Fruit fly (Drosophila melanogaster) whole organism, embryonic: ENCODE data around the gene TMEM216.

Experiments
- Abd-B ChIP-seq: fragments of 200-800 bp; sonication (Bioruptor generic); optimal IDR thresholded peaks from 2 replicates; lab custom pipeline; 2018; ENCODE audit warnings: missing biosample characterization, mild to moderate bottlenecking, missing genetic modification characterization, moderate library complexity
- B-H1 ChIP-seq: fragments of 200-800 bp; sonication (Bioruptor generic); IDR thresholded peaks from 3 replicates; pipeline ENCODE4 v1.3.6; 2022; ENCODE audit warnings: missing biosample characterization, missing genetic modification characterization
- CG10462 ChIP-seq: fragments of 200-800 bp; sonication (Bioruptor generic); optimal IDR thresholded peaks from 2 replicates; lab custom pipeline; 2016; ENCODE audit warnings: missing biosample characterization, missing genetic modification characterization
- CG11504 ChIP-seq: fragments of 200-800 bp; sonication (Bioruptor generic); optimal IDR thresholded peaks from 3 replicates; lab custom pipeline; 2019; ENCODE audit warnings: missing biosample characterization, mild to moderate bottlenecking, missing genetic modification characterization, moderate library complexity
- CG12391 ChIP-seq: fragments of 200-800 bp; sonication (Bioruptor generic); optimal IDR thresholded peaks from 3 replicates; lab custom pipeline; 2018; ENCODE audit warnings: missing biosample characterization, mild to moderate bottlenecking, missing genetic modification characterization, moderate library complexity
- CG13424 ChIP-seq: fragments of 200-800 bp; sonication (Bioruptor generic); optimal IDR thresholded peaks from 2 replicates; lab custom pipeline; 2019; ENCODE audit warnings: missing biosample characterization, mild to moderate bottlenecking, missing genetic modification characterization, moderate library complexity
- CG14014 ChIP-seq: fragments of 200-800 bp; sonication (Bioruptor generic); IDR thresholded peaks from 2 replicates; pipeline ENCODE4 v1.3.6; 2022; ENCODE audit warnings: missing biosample characterization, missing genetic modification characterization
- CG14965 ChIP-seq: fragments of 200-800 bp; sonication (Bioruptor generic); optimal IDR thresholded peaks from 2 replicates; lab custom pipeline; 2016; ENCODE audit warnings: missing biosample characterization, missing genetic modification characterization, borderline replicate concordance
- CG1603 ChIP-seq: fragments of 200-800 bp; sonication (Bioruptor generic); optimal IDR thresholded peaks from 2 replicates; lab custom pipeline; 2019; ENCODE audit warnings: missing biosample characterization, mild to moderate bottlenecking, missing genetic modification characterization, moderate library complexity
- CG1647 ChIP-seq: fragments of 200-800 bp; sonication (Bioruptor generic); optimal IDR thresholded peaks from 3 replicates; lab custom pipeline; 2016; ENCODE audit warnings: missing biosample characterization, missing genetic modification characterization
- CG18011 ChIP-seq: fragments of 200-800 bp; sonication (Bioruptor generic); optimal IDR thresholded peaks from 2 replicates; lab custom pipeline; 2017; ENCODE audit warnings: missing biosample characterization, missing genetic modification characterization, mild to moderate bottlenecking, moderate library complexity, missing genotype
- CG2120 ChIP-seq: fragments of 200-800 bp; sonication (Bioruptor generic); optimal IDR thresholded peaks from 3 replicates; lab custom pipeline; 2016; ENCODE audit warnings: missing biosample characterization, missing genetic modification characterization
- CG2678 ChIP-seq: fragments of 200-800 bp; sonication (Bioruptor generic); optimal IDR thresholded peaks from 3 replicates; lab custom pipeline; 2019; ENCODE audit warnings: missing biosample characterization, mild to moderate bottlenecking, missing genetic modification characterization, moderate library complexity
- CG31365 ChIP-seq: fragments of 200-800 bp; sonication (Bioruptor generic); optimal IDR thresholded peaks from 2 replicates; lab custom pipeline; 2018; ENCODE audit warnings: missing biosample characterization, mild to moderate bottlenecking, missing genetic modification characterization
- CG31388 ChIP-seq: fragments of 200-800 bp; sonication (Bioruptor generic); optimal IDR thresholded peaks from 2 replicates; lab custom pipeline; 2016; ENCODE audit warnings: missing biosample characterization, missing genetic modification characterization
- CG31441 ChIP-seq: fragments of 200-800 bp; sonication (Bioruptor generic); IDR thresholded peaks from 2 replicates; pipeline ENCODE4 v1.3.6; 2022; ENCODE audit warnings: missing biosample characterization, missing genetic modification characterization
- CG3407 ChIP-seq: fragments of 200-800 bp; sonication (Bioruptor generic); optimal IDR thresholded peaks from 2 replicates; lab custom pipeline; 2018; ENCODE audit warnings: missing biosample characterization, mild to moderate bottlenecking, missing genetic modification characterization
- CG4328 ChIP-seq: fragments of 200-800 bp; sonication (Bioruptor generic); optimal IDR thresholded peaks from 3 replicates; lab custom pipeline; 2017; ENCODE audit warnings: missing biosample characterization, missing genetic modification reagents, missing genetic modification characterization
- CG4360 ChIP-seq: fragments of 200-800 bp; sonication (Bioruptor generic); IDR thresholded peaks from 2 replicates; pipeline ENCODE4 v1.3.6; 2022; ENCODE audit warnings: missing biosample characterization, missing genetic modification characterization
- CG4730 ChIP-seq: fragments of 200-800 bp; sonication (Bioruptor generic); IDR thresholded peaks from 2 replicates; pipeline ENCODE4 v1.3.6; 2022; ENCODE audit warnings: missing biosample characterization, missing genetic modification characterization
- CG4854 ChIP-seq: fragments of 200-800 bp; sonication (Bioruptor generic); optimal IDR thresholded peaks from 2 replicates; lab custom pipeline; 2016; ENCODE audit warnings: missing biosample characterization, missing genetic modification characterization, inconsistent platforms
- CG5180 ChIP-seq: fragments of 200-800 bp; sonication (Bioruptor generic); optimal IDR thresholded peaks from 3 replicates; lab custom pipeline; 2017; ENCODE audit warnings: missing biosample characterization, missing genetic modification characterization, mild to moderate bottlenecking, moderate library complexity, missing genetic modification reagents
- CG6272 ChIP-seq: fragments of 200-800 bp; sonication (Bioruptor generic); IDR thresholded peaks from 2 replicates; pipeline ENCODE4 v1.3.6; 2022; ENCODE audit warnings: missing biosample characterization, missing genetic modification characterization
- CG7372 ChIP-seq: fragments of 200-800 bp; sonication (Bioruptor generic); IDR thresholded peaks from 2 replicates; pipeline ENCODE4 v1.3.6; 2022; ENCODE audit warnings: missing biosample characterization, missing genetic modification characterization
- CG7786 ChIP-seq: fragments of 200-800 bp; sonication (Bioruptor generic); optimal IDR thresholded peaks from 2 replicates; lab custom pipeline; 2016; ENCODE audit warnings: missing biosample characterization, missing genetic modification characterization
- CkIIα-i1 ChIP-seq: fragments of 200-800 bp; sonication (Bioruptor generic); IDR thresholded peaks from 2 replicates; pipeline ENCODE4 v1.3.6; 2022; ENCODE audit warnings: missing biosample characterization, missing genetic modification characterization
- Doc2 ChIP-seq: fragments of 200-800 bp; sonication (Bioruptor generic); IDR thresholded peaks from 2 replicates; pipeline ENCODE4 v1.3.6; 2022; ENCODE audit warnings: missing biosample characterization, missing genetic modification characterization
- GATAe ChIP-seq: fragments of 200-800 bp; sonication (Bioruptor generic); conservative IDR thresholded peaks from 2 replicates; pipeline ENCODE4 v1.3.6; 2022; ENCODE audit warnings: missing biosample characterization, missing genetic modification characterization
- HLH54F ChIP-seq: fragments of 200-800 bp; sonication (Bioruptor generic); optimal IDR thresholded peaks from 3 replicates; lab custom pipeline; 2016; ENCODE audit warnings: missing biosample characterization, missing genetic modification characterization
- Hmr ChIP-seq: fragments of 200-800 bp; sonication (Bioruptor generic); optimal IDR thresholded peaks from 3 replicates; lab custom pipeline; 2017; ENCODE audit warnings: mild to moderate bottlenecking, missing biosample characterization, missing genetic modification reagents, missing genetic modification characterization
- Jarid2 ChIP-seq: fragments of 200-800 bp; sonication (Bioruptor generic); optimal IDR thresholded peaks from 3 replicates; lab custom pipeline; 2017; ENCODE audit warnings: mild to moderate bottlenecking, missing biosample characterization, missing genetic modification reagents, missing genetic modification characterization
- Meics ChIP-seq: fragments of 200-800 bp; sonication (Bioruptor generic); optimal IDR thresholded peaks from 2 replicates; lab custom pipeline; 2017; ENCODE audit warnings: missing biosample characterization, mild to moderate bottlenecking, missing genetic modification characterization
- NK7.1 ChIP-seq: fragments of 200-800 bp; sonication (Bioruptor generic); optimal IDR thresholded peaks from 3 replicates; lab custom pipeline; 2016; ENCODE audit warnings: missing biosample characterization, missing genetic modification characterization
- Scr ChIP-seq: fragments of 200-800 bp; sonication (Bioruptor generic); IDR thresholded peaks from 2 replicates; pipeline ENCODE4 v1.3.6; 2022; ENCODE audit warnings: missing biosample characterization, missing genetic modification characterization; ENCODE audit not compliant: partially characterized antibody
- Sin3A ChIP-seq: fragments of >200 bp; optimal IDR thresholded peaks from 2 replicates; lab custom pipeline; 2018
- croc ChIP-seq: fragments of 200-800 bp; sonication (Bioruptor generic); conservative IDR thresholded peaks from 3 replicates; pipeline ENCODE4 v1.3.6; 2022; ENCODE audit warnings: missing biosample characterization, missing genetic modification characterization
- danr ChIP-seq: fragments of 200-800 bp; sonication (Bioruptor generic); IDR thresholded peaks from 2 replicates; pipeline ENCODE4 v1.3.6; 2022; ENCODE audit warnings: missing biosample characterization, missing genetic modification characterization
- en ChIP-seq: fragments of 200-800 bp; sonication (Bioruptor generic); optimal IDR thresholded peaks from 2 replicates; lab custom pipeline; 2016; ENCODE audit warnings: missing biosample characterization, missing genetic modification characterization
- gem ChIP-seq: fragments of 200-800 bp; sonication (Bioruptor generic); optimal IDR thresholded peaks from 2 replicates; lab custom pipeline; 2019; ENCODE audit warnings: missing biosample characterization, mild to moderate bottlenecking, missing genetic modification characterization, moderate library complexity
- grn ChIP-seq: fragments of 200-800 bp; sonication (Bioruptor generic); optimal IDR thresholded peaks from 3 replicates; lab custom pipeline; 2017; ENCODE audit warnings: missing biosample characterization, missing genetic modification characterization
- hb ChIP-seq: fragments of 200-800 bp; sonication (Bioruptor generic); IDR thresholded peaks from 3 replicates; pipeline ENCODE4 v1.3.6; 2022; ENCODE audit warnings: missing biosample characterization, missing genetic modification characterization; ENCODE audit not compliant: partially characterized antibody
- ind ChIP-seq: fragments of 200-800 bp; sonication (Bioruptor generic); optimal IDR thresholded peaks from 3 replicates; lab custom pipeline; 2016; ENCODE audit warnings: missing biosample characterization, missing genetic modification characterization
- onecut ChIP-seq: fragments of 200-800 bp; sonication (Bioruptor generic); IDR thresholded peaks from 2 replicates; pipeline ENCODE4 v1.3.6; 2022; ENCODE audit warnings: missing biosample characterization, missing genetic modification characterization
- org-1 ChIP-seq: fragments of 200-800 bp; sonication (Bioruptor generic); optimal IDR thresholded peaks from 2 replicates; lab custom pipeline; 2017; ENCODE audit warnings: missing biosample characterization, missing genetic modification characterization
- ro ChIP-seq: fragments of 200-800 bp; sonication (Bioruptor generic); IDR thresholded peaks from 2 replicates; pipeline ENCODE4 v1.3.6; 2022; ENCODE audit warnings: missing biosample characterization, missing genetic modification characterization
- ssp ChIP-seq: fragments of 200-800 bp; sonication (Bioruptor generic); IDR thresholded peaks from 2 replicates; pipeline ENCODE4 v1.3.6; 2022; ENCODE audit warnings: missing biosample characterization, missing genetic modification characterization
- stc ChIP-seq: fragments of 200-800 bp; sonication (Bioruptor generic); IDR thresholded peaks from 2 replicates; pipeline ENCODE4 v1.3.6; 2022; ENCODE audit warnings: missing biosample characterization, missing genetic modification characterization
- tgo ChIP-seq: fragments of 200-800 bp; sonication (Bioruptor generic); IDR thresholded peaks from 3 replicates; pipeline ENCODE4 v1.3.6; 2022; ENCODE audit warnings: missing biosample characterization, missing genetic modification characterization
- tll ChIP-seq, 2 experiments: fragments of 200-800 bp in 1 of 2; fragments of >200 bp in 1 of 2; sonication (Bioruptor generic) in 1 of 2; optimal IDR thresholded peaks; 2 replicates each; lab custom pipeline; 2017 to 2019; ENCODE audit warnings: missing biosample characterization in 2 of 2, missing genetic modification characterization in 2 of 2, mild to moderate bottlenecking in 1 of 2, moderate library complexity in 1 of 2
- wdn ChIP-seq: fragments of 200-800 bp; sonication (Bioruptor generic); IDR thresholded peaks from 2 replicates; pipeline ENCODE4 v1.3.6; 2022; ENCODE audit warnings: missing biosample characterization, missing genetic modification characterization

Gene TMEM216

DNA sequence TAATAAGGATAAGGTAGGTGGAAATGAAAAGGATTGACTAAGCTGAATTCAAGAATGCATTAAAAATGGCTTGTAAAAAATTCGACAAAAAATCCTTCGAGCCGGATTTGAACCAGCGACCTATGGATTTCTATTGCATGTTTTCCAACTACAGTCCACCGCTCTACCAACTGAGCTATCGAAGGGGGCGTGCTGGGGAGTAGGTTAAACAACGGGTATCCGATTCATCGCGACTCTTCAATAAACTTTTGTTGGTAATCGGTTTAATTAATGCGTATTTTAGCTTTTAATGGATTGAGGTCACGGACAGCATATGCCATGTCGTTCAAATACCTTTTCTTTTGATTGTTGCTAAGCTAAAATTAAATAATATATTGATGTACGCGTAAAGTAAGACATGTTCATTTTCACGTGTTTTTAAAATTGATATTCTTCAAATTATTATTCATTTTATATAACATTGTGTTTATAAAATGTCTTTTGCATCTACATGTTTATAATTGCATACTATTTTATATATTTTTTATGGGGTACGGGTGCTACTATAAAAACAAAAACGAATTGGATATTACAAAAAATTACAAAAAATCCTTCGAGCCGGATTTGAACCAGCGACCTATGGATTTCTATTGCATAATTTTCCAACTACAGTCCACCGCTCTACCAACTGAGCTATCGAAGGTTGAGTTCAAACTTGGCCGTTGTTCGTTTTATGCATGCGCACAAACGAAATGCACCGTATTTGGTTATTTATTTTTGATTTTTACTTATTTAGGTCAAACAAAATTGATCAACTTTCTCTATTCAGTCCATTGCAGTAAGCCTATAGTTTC lies 47.8 kb upstream of the TMEM216 start (continued):
- TF ChIP-seq grn (GFP tag; lab: Kevin White, UChicago) (no peak), CG3407 (GFP tag; lab: Kevin White, UChicago) (no peak), Meics (GFP tag; lab: Kevin White, UChicago) (no peak), tll (GFP tag; optimal IDR thresholded peaks at IDR 0.05; lab: Kevin White, UChicago) (no peak), Hmr (GFP tag; lab: Kevin White, UChicago) (no peak), en (GFP tag; lab: Kevin White, UChicago) (no peak), ind (no peak), CG12391 (tag; lab: Kevin White, UChicago) (no peak), hb (GFP tag; lab: Robert Waterston, UW) (peak; percentile 68), CG10462 (GFP tag; lab: Kevin White, UChicago) (no peak), CG2120 (GFP tag; lab: Kevin White, UChicago) (no peak), CG31365 (no peak), Sin3A (lab: Kevin White, UChicago) (no peak), stc (no peak; the same call in 1 of the 2 replicates), CG4730 (no peak), CG13424 (tag; lab: Kevin White, UChicago) (no peak), Jarid2 (GFP tag; lab: Kevin White, UChicago) (no peak), Scr (GFP tag; lab: Robert Waterston, UW) (peak; percentile 60; the same call in 1 of the 2 replicates), CG1647 (GFP tag; lab: Kevin White, UChicago) (no peak), Doc2 (GFP tag; lab: Robert Waterston, UW) (no peak), CG18011 (GFP tag; lab: Kevin White, UChicago) (no peak), CG5180 (no peak), B-H1 (GFP tag; lab: Robert Waterston, UW) (no peak; the same call in 2 of the 3 replicates), CG4360 (no peak), CG14014 (no peak), croc (GFP tag; lab: Robert Waterston, UW) (no peak), CG7786 (GFP tag; lab: Kevin White, UChicago) (no peak), org-1 (GFP tag; lab: Kevin White, UChicago) (no peak), ro (GFP tag; lab: Robert Waterston, UW) (no peak), Abd-B (GFP tag; lab: Kevin White, UChicago) (no peak), NK7.1 (GFP tag; lab: Kevin White, UChicago) (no peak), HLH54F (GFP tag; lab: Kevin White, UChicago) (no peak), GATAe (no peak), danr (GFP tag; lab: Robert Waterston, UW) (no peak), onecut (GFP tag; lab: Robert Waterston, UW) (no peak), ssp (GFP tag; lab: Robert Waterston, UW) (no peak), CG31441 (no peak), CG31388 (GFP tag; lab: Kevin White, UChicago) (no peak), CG7372 (no peak), CG4854 (GFP tag; lab: Kevin White, UChicago) (no peak), CG4328 (no peak), CG2678 (tag; lab: Kevin White, UChicago) (peak; percentile 16), CG11504 (tag; lab: Kevin White, UChicago) (peak; percentile 7), CkIIα-i1 (no peak), wdn (GFP tag; lab: Robert Waterston, UW) (no peak), gem (tag; lab: Kevin White, UChicago) (peak; percentile 10), CG14965 (GFP tag; lab: Kevin White, UChicago) (no peak), CG6272 (no peak), CG1603 (no peak), tgo (no peak)
